Fruit fly (Drosophila melanogaster) S2 (cell line): ENCODE data around the gene CG44139.

Source experiments
- CG8478 ChIP-seq: fragments of >200 bp; optimal IDR thresholded peaks from 2 replicates; lab custom pipeline; 2018
- CTCF ChIP-seq, 2 experiments: fragments of >200 bp; optimal IDR thresholded peaks; 2 replicates each; lab custom pipeline; 2018

DNA sequence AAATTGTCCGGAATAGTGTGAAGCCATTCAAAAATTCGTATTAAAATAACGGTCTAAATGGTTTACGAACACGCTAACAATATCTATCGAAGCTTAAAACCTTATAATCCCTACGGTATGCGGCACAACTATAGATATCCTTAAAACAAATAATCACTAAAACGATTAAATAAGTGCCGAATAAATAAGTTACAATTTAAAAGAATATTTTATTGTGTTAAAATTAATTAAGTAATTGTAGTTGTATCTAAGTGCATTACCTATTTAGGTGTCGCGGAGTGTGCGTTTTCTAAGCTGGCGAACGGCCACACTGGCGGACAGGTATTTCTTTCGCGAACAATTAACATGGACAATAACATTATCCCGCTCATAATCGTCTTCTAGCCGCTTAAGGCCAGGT is 43.8 kb upstream of the CG44139 start, which contains the start of gene Eogt:
- TF ChIP-seq CG8478 (lab: Kevin White, UChicago): no peak
- peak in 1 of 2 experiments; percentile 6 for TF ChIP-seq CTCF (optimal IDR thresholded peaks at IDR 0.05; lab: Kevin White, UChicago)
